Fruit fly (Drosophila melanogaster): Measurements from ENCODE around the gene Itpr.

- TF ChIP-seq CG8319 (GFP tag; optimal IDR thresholded peaks at IDR 0.05) (no peak), Lpt (GFP tag; optimal IDR thresholded peaks at IDR 0.05) (no peak)
Observed at dm6 chr3R:5554082-5554481, 37.2 kb downstream of the Itpr start, which contains the start of gene Pcmt.
